Fruit fly (Drosophila melanogaster) whole organism, wandering third instar larva: ENCODE data around the gene Rrp6.

Experiments used
- GATAd ChIP-seq: sonication (Bioruptor generic); optimal IDR thresholded peaks from 2 replicates; lab custom pipeline; 2016; ENCODE audit warnings: missing biosample characterization, missing genetic modification characterization
- Hr78 ChIP-seq: fragments of >200 bp; optimal IDR thresholded peaks from 2 replicates; lab custom pipeline; 2017; ENCODE audit warnings: missing biosample characterization, missing genetic modification characterization
- Hr83 ChIP-seq: fragments of 200-300 bp; sonication (Bioruptor generic); optimal IDR thresholded peaks from 2 replicates; lab custom pipeline; 2016; ENCODE audit warnings: missing biosample characterization, mild to moderate bottlenecking, missing genetic modification characterization, moderate library complexity; ENCODE audit not compliant: poor library complexity, severe bottlenecking
- Jra ChIP-seq: sonication (Bioruptor generic); optimal IDR thresholded peaks from 2 replicates; lab custom pipeline; 2016; ENCODE audit warnings: missing biosample characterization, missing genetic modification characterization
- fru ChIP-seq: fragments of 200-800 bp; sonication (Bioruptor generic); optimal IDR thresholded peaks from 3 replicates; lab custom pipeline; 2016; ENCODE audit warnings: missing biosample characterization, mild to moderate bottlenecking, missing genetic modification characterization
- lola ChIP-seq: fragments of >200 bp; optimal IDR thresholded peaks from 2 replicates; lab custom pipeline; 2017; ENCODE audit warnings: missing biosample characterization, missing genetic modification characterization
- usp ChIP-seq: fragments of >200 bp; optimal IDR thresholded peaks from 2 replicates; lab custom pipeline; 2017; ENCODE audit warnings: missing biosample characterization, missing genetic modification characterization

dm6 chr3R:14917927-14918829 is 32.1 kb upstream of the Rrp6 start, which contains the start of gene Sdr:
- TF ChIP-seq fru (GFP tag; lab: Kevin White, UChicago): peak; percentile 77
- no peak for TF ChIP-seq Hr78 (GFP tag; lab: Kevin White, UChicago)
- TF ChIP-seq Jra: no peak
- TF ChIP-seq usp: no peak
- TF ChIP-seq Hr83: no peak
- no peak for TF ChIP-seq lola (GFP tag; lab: Kevin White, UChicago)
- no peak for TF ChIP-seq GATAd (GFP tag; lab: Kevin White, UChicago)
